Worm (Caenorhabditis elegans): ENCODE data around the gene F42F12.11.
A peak's percentile ranks its signal among the peaks of the same experiment; 100 is the strongest.

The F42F12.11 gene

DNA sequence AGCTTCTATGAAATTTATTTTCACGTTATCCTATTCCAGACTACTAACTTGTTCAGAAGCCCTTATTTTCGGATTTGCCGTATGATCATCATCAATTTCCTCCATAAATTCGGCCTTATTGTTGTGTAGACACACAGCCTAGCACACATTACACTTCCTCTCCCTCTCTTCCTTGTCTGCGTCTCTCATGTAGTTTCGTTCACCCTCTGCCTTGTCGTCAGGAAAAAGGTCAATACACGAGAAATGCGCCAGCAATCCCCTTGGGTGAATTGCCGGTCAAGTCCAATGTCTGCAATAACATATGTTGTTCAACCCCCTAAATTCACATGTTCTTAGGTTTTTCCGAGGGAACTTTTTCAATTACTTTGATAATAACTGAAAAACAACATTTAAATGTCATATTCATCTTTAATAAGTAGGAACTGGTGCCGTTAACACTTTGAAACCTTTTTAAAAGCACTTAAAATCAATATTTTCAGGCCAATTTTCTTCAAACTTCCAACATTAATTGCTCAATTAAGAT, 47.0 kb downstream of the F42F12.11 start, which contains the start of gene F17E5.2 (continued):
- TF ChIP-seq fos-1 (tag; optimal IDR thresholded peaks at IDR 0.05) (no peak), mes-2 (tag; optimal IDR thresholded peaks at IDR 0.05; ENCODE audit: poor library complexity, severe bottlenecking) (peak; percentile 96), hlh-11 (tag; optimal IDR thresholded peaks at IDR 0.05) (peak; percentile 97), dmd-9 (GFP tag; IDR thresholded peaks at IDR 0.05) (peak; percentile 62; the same call in 1 of the 2 replicates), lin-39 (tag; optimal IDR thresholded peaks at IDR 0.05) (no peak), unc-62 (GFP tag; optimal IDR thresholded peaks at IDR 0.05 in 1 of 2) (peak in 1 of 2 experiments; percentile 99), unc-62 (tag; optimal IDR thresholded peaks at IDR 0.05) (no peak), nhr-6 (tag; optimal IDR thresholded peaks at IDR 0.05) (peak; percentile 92), zfp-2 (tag; optimal IDR thresholded peaks at IDR 0.05) (no peak), gei-8 (GFP tag; optimal IDR thresholded peaks at IDR 0.05) (peak; percentile 38), ceh-62 (tag; optimal IDR thresholded peaks at IDR 0.05) (no peak), aha-1 (tag) (peak; percentile 53), madf-5 (GFP tag; IDR thresholded peaks at IDR 0.05) (no peak), F26F4.8 (GFP tag; conservative IDR thresholded peaks at IDR 0.05) (no peak), zfp-3 (GFP tag; conservative IDR thresholded peaks at IDR 0.05) (peak; percentile 81; the same call in 1 of the 2 replicates), spr-3 (GFP tag; optimal IDR thresholded peaks at IDR 0.05) (no peak), unc-39 (tag; optimal IDR thresholded peaks at IDR 0.05) (no peak), pha-4 (GFP tag; IDR thresholded peaks at IDR 0.05) (peak; percentile 76; the same call in 1 of the 2 replicates), pha-4 (tag; optimal IDR thresholded peaks at IDR 0.05) (peak; percentile 98), snpc-4 (tag; optimal IDR thresholded peaks at IDR 0.05) (peak; percentile 4), nhr-48 (tag; optimal IDR thresholded peaks at IDR 0.05) (peak; percentile 79), ces-1 (GFP tag; optimal IDR thresholded peaks at IDR 0.05) (no peak), ctbp-1 (GFP tag; IDR thresholded peaks at IDR 0.05) (peak; percentile 94)

Data from whole organism, L4 larva.